Worm (Caenorhabditis elegans): Measurements from ENCODE around the gene F41E6.1.
A peak's percentile ranks its signal among the peaks of the same experiment; 100 is the strongest.

F41E6.1 gene

ce11 chrV:8662056-8663006 is 39.9 kb downstream of the F41E6.1 start (continued):
- TF ChIP-seq lin-15B (tag; optimal IDR thresholded peaks at IDR 0.05), result no peak
- TF ChIP-seq attf-4 (tag; optimal IDR thresholded peaks at IDR 0.05), result no peak
- no peak for TF ChIP-seq aly-2 (tag; optimal IDR thresholded peaks at IDR 0.05)
- peak; percentile 46 for TF ChIP-seq dmd-6 (GFP tag; IDR thresholded peaks at IDR 0.05)
- TF ChIP-seq zip-2 (tag; optimal IDR thresholded peaks at IDR 0.05), result no peak
- TF ChIP-seq snpc-1.2 (GFP tag; IDR thresholded peaks at IDR 0.05), result no peak
- no peak for TF ChIP-seq dmd-9 (GFP tag; IDR thresholded peaks at IDR 0.05)
- no peak for TF ChIP-seq php-3 (GFP tag; IDR thresholded peaks at IDR 0.05)
- TF ChIP-seq ama-1 (optimal IDR thresholded peaks at IDR 0.05), result no peak
- no peak for TF ChIP-seq zip-11 (GFP tag; IDR thresholded peaks at IDR 0.05)
- peak in 1 of 2 experiments; percentile 70 for TF ChIP-seq unc-62 (GFP tag; optimal IDR thresholded peaks at IDR 0.05 in 1 of 2)
- TF ChIP-seq unc-62 (tag; optimal IDR thresholded peaks at IDR 0.05), result no peak
- TF ChIP-seq lin-29 (GFP tag; IDR thresholded peaks at IDR 0.05), result no peak
- TF ChIP-seq Y75B8A.6 (GFP tag; IDR thresholded peaks at IDR 0.05), result no peak
- TF ChIP-seq fos-1 (tag; optimal IDR thresholded peaks at IDR 0.05), result no peak
- TF ChIP-seq mxl-3 (GFP tag; optimal IDR thresholded peaks at IDR 0.05), result peak; percentile 60
- no peak for TF ChIP-seq F26F4.8 (GFP tag; conservative IDR thresholded peaks at IDR 0.05)
- no peak for TF ChIP-seq spr-3 (GFP tag; optimal IDR thresholded peaks at IDR 0.05)
- no peak for TF ChIP-seq hif-1 (tag; optimal IDR thresholded peaks at IDR 0.05)
- TF ChIP-seq nhr-76 (tag; optimal IDR thresholded peaks at IDR 0.05), result no peak
- TF ChIP-seq nhr-111 (GFP tag; optimal IDR thresholded peaks at IDR 0.05), result no peak
- TF ChIP-seq nhr-10 (tag; optimal IDR thresholded peaks at IDR 0.05), result no peak
- no peak for TF ChIP-seq zfp-3 (GFP tag; conservative IDR thresholded peaks at IDR 0.05)
- no peak for TF ChIP-seq nhr-237 (tag; optimal IDR thresholded peaks at IDR 0.05)
- peak; percentile 61 for TF ChIP-seq tra-1 (GFP tag; IDR thresholded peaks at IDR 0.05)
- no peak for TF ChIP-seq nhr-102 (tag; optimal IDR thresholded peaks at IDR 0.05)
- no peak for TF ChIP-seq zfp-2 (tag; optimal IDR thresholded peaks at IDR 0.05)
- TF ChIP-seq ces-1 (GFP tag; optimal IDR thresholded peaks at IDR 0.05), result no peak

- peak; percentile 62 for TF ChIP-seq hlh-30 (tag; optimal IDR thresholded peaks at IDR 0.05; ENCODE audit: insufficient read depth)
- no peak for TF ChIP-seq gei-8 (GFP tag; optimal IDR thresholded peaks at IDR 0.05)
- TF ChIP-seq ZK546.5 (tag; optimal IDR thresholded peaks at IDR 0.05), result no peak
- TF ChIP-seq nhr-111 (GFP tag; optimal IDR thresholded peaks at IDR 0.05), result no peak
- TF ChIP-seq madf-5 (GFP tag; IDR thresholded peaks at IDR 0.05), result no peak
- no peak for TF ChIP-seq tag-97 (GFP tag; IDR thresholded peaks at IDR 0.05)
- no peak for TF ChIP-seq arid-1 (GFP tag; conservative IDR thresholded peaks at IDR 0.05)
- no peak for TF ChIP-seq snpc-1.2 (GFP tag; IDR thresholded peaks at IDR 0.05)
- peak in 1 of 2 experiments; percentile 28 for TF ChIP-seq lsy-2 (tag; optimal IDR thresholded peaks at IDR 0.05)
- TF ChIP-seq rbr-2 (tag; optimal IDR thresholded peaks at IDR 0.05), result peak; percentile 8
- no peak for TF ChIP-seq Y75B8A.6 (GFP tag; IDR thresholded peaks at IDR 0.05)
- TF ChIP-seq cey-2 (tag; optimal IDR thresholded peaks at IDR 0.05; ENCODE audit: borderline replicate concordance, insufficient read depth), result no peak
- TF ChIP-seq nhr-102 (tag; optimal IDR thresholded peaks at IDR 0.05), result no peak
- TF ChIP-seq unc-62 (GFP tag; optimal IDR thresholded peaks at IDR 0.05 in 1 of 2), result peak in 1 of 2 experiments; percentile 96
- TF ChIP-seq unc-62 (tag; optimal IDR thresholded peaks at IDR 0.05), result no peak
- no peak for TF ChIP-seq lin-38 (GFP tag; IDR thresholded peaks at IDR 0.05)
- TF ChIP-seq mdt-29 (GFP tag; IDR thresholded peaks at IDR 0.05), result no peak
- no peak for TF ChIP-seq php-3 (GFP tag; IDR thresholded peaks at IDR 0.05)
- no peak for TF ChIP-seq zip-2 (tag; optimal IDR thresholded peaks at IDR 0.05)
- no peak for TF ChIP-seq ceh-20 (GFP tag; IDR thresholded peaks at IDR 0.05)
- TF ChIP-seq mdl-1 (tag; optimal IDR thresholded peaks at IDR 0.05), result peak in 1 of 2 experiments; percentile 54
- TF ChIP-seq F44E2.7 (GFP tag; IDR thresholded peaks at IDR 0.05), result no peak
- TF ChIP-seq duxl-1 (tag; optimal IDR thresholded peaks at IDR 0.05; ENCODE audit: poor library complexity), result peak; percentile 3
- TF ChIP-seq zfp-3 (GFP tag; conservative IDR thresholded peaks at IDR 0.05), result no peak
- TF ChIP-seq ZK337.2 (GFP tag; IDR thresholded peaks at IDR 0.05), result no peak
- no peak for TF ChIP-seq dmd-9 (GFP tag; IDR thresholded peaks at IDR 0.05)
- no peak for TF ChIP-seq nhr-25 (tag; optimal IDR thresholded peaks at IDR 0.05; ENCODE audit: borderline replicate concordance, insufficient read depth)
- TF ChIP-seq daf-16 (GFP tag; optimal IDR thresholded peaks at IDR 0.05), result no peak
- no peak for TF ChIP-seq daf-16 (tag; optimal IDR thresholded peaks at IDR 0.05)
Measured at ce11 chrV:8663023-8663422, 40.6 kb downstream of the F41E6.1 start.
